Fruit fly (Drosophila melanogaster) whole organism, prepupa: ENCODE data around the gene CG43230.

Experiments
- CG11762 ChIP-seq: fragments of 200-800 bp; sonication (Bioruptor generic); optimal IDR thresholded peaks from 3 replicates; lab custom pipeline; 2016; ENCODE audit warnings: missing biosample characterization, missing genetic modification characterization; ENCODE audit not compliant: insufficient read depth
- CG3032 ChIP-seq: fragments of 200-800 bp; optimal IDR thresholded peaks from 2 replicates; lab custom pipeline; 2019; ENCODE audit warnings: missing biosample characterization, mild to moderate bottlenecking, missing genetic modification characterization, moderate library complexity
- CG34406 ChIP-seq: fragments of 200-800 bp; sonication (Bioruptor generic); optimal IDR thresholded peaks from 3 replicates; lab custom pipeline; 2016; ENCODE audit warnings: missing biosample characterization, missing genetic modification characterization
- CG6276 ChIP-seq: fragments of 200-800 bp; sonication (Bioruptor generic); optimal IDR thresholded peaks from 2 replicates; lab custom pipeline; 2017; ENCODE audit warnings: missing biosample characterization, mild to moderate bottlenecking, missing genetic modification characterization
- CG9139 ChIP-seq: fragments of 200-800 bp; sonication (Bioruptor generic); optimal IDR thresholded peaks from 3 replicates; lab custom pipeline; 2017; ENCODE audit warnings: missing biosample characterization, mild to moderate bottlenecking, missing genetic modification characterization
- Sox102F ChIP-seq: fragments of 200-800 bp; sonication (Bioruptor generic); optimal IDR thresholded peaks from 2 replicates; lab custom pipeline; 2016; ENCODE audit warnings: missing biosample characterization, mild to moderate bottlenecking, missing genetic modification characterization
- esn ChIP-seq: fragments of 200-800 bp; sonication (Bioruptor generic); optimal IDR thresholded peaks from 2 replicates; lab custom pipeline; 2016; ENCODE audit warnings: missing biosample characterization, mild to moderate bottlenecking, missing genetic modification characterization, moderate library complexity
- fd85E ChIP-seq: fragments of 200-800 bp; sonication (Bioruptor generic); optimal IDR thresholded peaks from 3 replicates; lab custom pipeline; 2016; ENCODE audit warnings: missing biosample characterization, missing genetic modification characterization
- lz ChIP-seq: fragments of 200-800 bp; sonication (Bioruptor generic); optimal IDR thresholded peaks from 3 replicates; lab custom pipeline; 2016; ENCODE audit warnings: missing biosample characterization, missing genetic modification characterization
- net ChIP-seq: fragments of 200-800 bp; sonication (Bioruptor generic); optimal IDR thresholded peaks from 3 replicates; lab custom pipeline; 2016; ENCODE audit warnings: missing biosample characterization, missing genetic modification characterization
- vri ChIP-seq: fragments of 200-800 bp; sonication (Bioruptor generic); optimal IDR thresholded peaks from 3 replicates; lab custom pipeline; 2016; ENCODE audit warnings: missing biosample characterization, mild to moderate bottlenecking, missing genetic modification characterization

- TF ChIP-seq CG3032 (tag; lab: Kevin White, UChicago) (no peak), CG9139 (GFP tag; lab: Kevin White, UChicago) (no peak), lz (GFP tag; lab: Kevin White, UChicago) (no peak), net (no peak), CG11762 (GFP tag; lab: Kevin White, UChicago) (no peak), vri (GFP tag; lab: Kevin White, UChicago) (no peak), fd85E (GFP tag; lab: Kevin White, UChicago) (no peak), CG6276 (no peak), Sox102F (GFP tag; lab: Kevin White, UChicago) (no peak), esn (no peak), CG34406 (no peak)
These were observed 36.0 kb upstream of the CG43230 start for dm6 chr2L:15179028-15179427.
